Fruit fly (Drosophila melanogaster): ENCODE results near the gene Elo68beta.

The Elo68beta gene

DNA sequence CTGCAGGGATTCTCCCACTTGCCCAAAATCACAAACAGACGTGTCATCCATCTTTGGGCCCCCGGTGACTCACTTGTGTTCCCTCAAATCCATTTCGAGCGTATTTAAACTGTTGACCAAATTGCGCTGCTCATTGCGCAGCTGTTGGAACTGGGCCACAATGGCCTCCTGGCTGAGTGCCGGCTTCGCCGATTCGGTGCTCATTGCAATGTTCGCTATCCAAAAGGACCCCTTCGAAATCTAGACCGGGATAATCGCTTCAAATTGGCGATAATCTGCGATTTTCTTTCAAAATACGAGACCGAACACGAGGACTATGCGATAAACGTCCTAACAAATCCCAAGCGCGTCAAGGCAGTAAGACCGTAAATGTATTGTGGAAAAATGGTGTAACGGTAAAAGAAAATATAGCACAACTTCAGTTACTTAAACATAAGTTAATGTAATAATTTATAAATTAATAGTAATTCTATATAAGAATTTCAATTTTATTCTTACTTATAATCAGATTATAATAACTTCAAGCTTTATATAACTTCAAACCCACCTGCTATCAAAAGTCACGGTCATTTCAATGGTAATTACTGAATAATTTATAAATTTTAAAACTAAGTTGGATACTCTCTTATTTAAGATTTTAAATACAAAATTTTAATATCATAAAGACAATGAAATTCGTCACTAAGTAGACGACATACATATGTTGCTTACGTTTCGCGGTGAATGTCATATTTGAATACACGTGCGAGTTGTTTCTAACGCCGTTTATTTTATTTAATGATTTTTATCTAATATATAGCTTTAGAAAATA, 27.2 kb downstream of the Elo68beta start, which contains the start of the genes Pfdn2 and Noc1 (continued):
- TF ChIP-seq D (optimal IDR thresholded peaks at IDR 0.05) (peak; percentile 73), D (GFP tag; optimal IDR thresholded peaks at IDR 0.05) (no peak), Sry-β (GFP tag; optimal IDR thresholded peaks at IDR 0.05) (no peak), CG18476 (GFP tag; optimal IDR thresholded peaks at IDR 0.05) (no peak), CG17359 (tag; optimal IDR thresholded peaks at IDR 0.05) (no peak), ham (GFP tag; IDR thresholded peaks at IDR 0.05) (no peak), HLH4C (GFP tag; IDR thresholded peaks at IDR 0.05; ENCODE audit: partially characterized antibody) (no peak), CG9215 (GFP tag; IDR thresholded peaks at IDR 0.05) (peak; percentile 39; the same call in 1 of the 2 replicates), Chrac-16 (GFP tag; optimal IDR thresholded peaks at IDR 0.05) (peak; percentile 42), CG8359 (GFP tag; optimal IDR thresholded peaks at IDR 0.05; ENCODE audit: borderline replicate concordance) (no peak), HmgD (GFP tag; optimal IDR thresholded peaks at IDR 0.05) (no peak), Lpt (GFP tag; optimal IDR thresholded peaks at IDR 0.05) (no peak), CG9817 (tag; optimal IDR thresholded peaks at IDR 0.05) (peak; percentile 56), Fer1 (GFP tag; optimal IDR thresholded peaks at IDR 0.05) (no peak), CG6272 (GFP tag; IDR thresholded peaks at IDR 0.05) (no peak), Atf3 (GFP tag; optimal IDR thresholded peaks at IDR 0.05) (no peak), psq (GFP tag; optimal IDR thresholded peaks at IDR 0.05) (no peak), CG15073 (GFP tag; optimal IDR thresholded peaks at IDR 0.05) (no peak), CG3838 (GFP tag; optimal IDR thresholded peaks at IDR 0.05) (no peak), abd-A (tag; optimal IDR thresholded peaks at IDR 0.05) (no peak), prd (optimal IDR thresholded peaks at IDR 0.05) (no peak), prd (GFP tag; IDR thresholded peaks at IDR 0.05) (peak; percentile 67), CG9932 (GFP tag; IDR thresholded peaks at IDR 0.05) (peak; percentile 73), Kr (GFP tag; optimal IDR thresholded peaks at IDR 0.05) (no peak), Sox100B (GFP tag; optimal IDR thresholded peaks at IDR 0.05) (no peak), Sry-δ (GFP tag; optimal IDR thresholded peaks at IDR 0.05) (no peak), gcm (GFP tag; optimal IDR thresholded peaks at IDR 0.05) (no peak), CG18599 (GFP tag; optimal IDR thresholded peaks at IDR 0.05) (no peak), Fer3 (tag; optimal IDR thresholded peaks at IDR 0.05) (peak; percentile 20), CG13424 (tag; optimal IDR thresholded peaks at IDR 0.05) (peak; percentile 73), usp (GFP tag; optimal IDR thresholded peaks at IDR 0.05) (no peak), zen (tag; optimal IDR thresholded peaks at IDR 0.05) (no peak), Oli (tag; optimal IDR thresholded peaks at IDR 0.05) (peak; percentile 41), pb (GFP tag; optimal IDR thresholded peaks at IDR 0.05) (no peak), shn (GFP tag; optimal IDR thresholded peaks at IDR 0.05) (no peak), schlank (tag; optimal IDR thresholded peaks at IDR 0.05) (no peak), CoRest (tag; optimal IDR thresholded peaks at IDR 0.05) (peak; percentile 80), Atf-2 (GFP tag; optimal IDR thresholded peaks at IDR 0.05) (no peak), NC2α (GFP tag; optimal IDR thresholded peaks at IDR 0.05) (no peak), gsb (GFP tag; IDR thresholded peaks at IDR 0.05) (no peak), fd102C (GFP tag; optimal IDR thresholded peaks at IDR 0.05) (no peak), seq (GFP tag; IDR thresholded peaks at IDR 0.05) (no peak), CG13287 (GFP tag; IDR thresholded peaks at IDR 0.05; ENCODE audit: partially characterized antibody) (no peak), CG10959 (GFP tag; IDR thresholded peaks at IDR 0.05) (no peak), CG4820 (GFP tag; optimal IDR thresholded peaks at IDR 0.05) (peak; percentile 34), HLH3B (GFP tag; IDR thresholded peaks at IDR 0.05) (no peak), Opbp (GFP tag; IDR thresholded peaks at IDR 0.05; ENCODE audit: partially characterized antibody) (no peak), CG33557 (GFP tag; optimal IDR thresholded peaks at IDR 0.05) (peak; percentile 30), sima (GFP tag; optimal IDR thresholded peaks at IDR 0.05) (no peak), Neu2 (GFP tag; optimal IDR thresholded peaks at IDR 0.05; ENCODE audit: borderline replicate concordance) (no peak)
